Worm (Caenorhabditis elegans): ENCODE results near the gene W06G6.10.
"Not testable (repeated sequence)": the region's sequence is repeated elsewhere in the genome, so short reads cannot be mapped to it uniquely, and the experiment has no call there.

ce11 chrV:16660816-16661215 lies 13.8 kb upstream of the W06G6.10 start, which contains the start of gene Y70C5B.2:
- TF ChIP-seq tbx-2 (tag; optimal IDR thresholded peaks at IDR 0.05); mab-9 (GFP tag; IDR thresholded peaks at IDR 0.05); jun-1 (tag; optimal IDR thresholded peaks at IDR 0.05); ztf-11 (tag; optimal IDR thresholded peaks at IDR 0.05); irx-1 (tag; optimal IDR thresholded peaks at IDR 0.05); elt-3 (tag; optimal IDR thresholded peaks at IDR 0.05); nhr-85 (tag); dpl-1 (GFP tag; optimal IDR thresholded peaks at IDR 0.05); Y116A8C.19 (tag; optimal IDR thresholded peaks at IDR 0.05; ENCODE audit: borderline replicate concordance): not testable (repeated sequence)

Measured in whole organism, L1 larva.